Fruit fly (Drosophila melanogaster) whole organism, prepupa: ENCODE results near the gene Shc.

Source experiments
- Blimp-1 ChIP-seq: fragments of 200-800 bp; sonication (Bioruptor generic); optimal IDR thresholded peaks from 3 replicates; lab custom pipeline; 2017; ENCODE audit warnings: missing biosample characterization, missing genetic modification characterization, mild to moderate bottlenecking, moderate library complexity, missing genetic modification reagents
- CG10631 ChIP-seq: fragments of 200-800 bp; sonication (Bioruptor generic); optimal IDR thresholded peaks from 2 replicates; lab custom pipeline; 2016; ENCODE audit warnings: missing biosample characterization, missing genetic modification characterization
- CG10669 ChIP-seq: fragments of 200-800 bp; sonication (Bioruptor generic); optimal IDR thresholded peaks from 3 replicates; lab custom pipeline; 2018; ENCODE audit warnings: missing biosample characterization, mild to moderate bottlenecking, missing genetic modification characterization, moderate library complexity
- CG11762 ChIP-seq: fragments of 200-800 bp; sonication (Bioruptor generic); optimal IDR thresholded peaks from 3 replicates; lab custom pipeline; 2016; ENCODE audit warnings: missing biosample characterization, missing genetic modification characterization; ENCODE audit not compliant: insufficient read depth
- CG11902 ChIP-seq: fragments of 200-800 bp; sonication (Bioruptor generic); optimal IDR thresholded peaks from 3 replicates; lab custom pipeline; 2016; ENCODE audit warnings: missing biosample characterization, missing genetic modification characterization
- CG15336 ChIP-seq: fragments of 200-800 bp; sonication (Bioruptor generic); IDR thresholded peaks from 2 replicates; pipeline ENCODE4 v1.3.6; 2022; ENCODE audit warnings: missing biosample characterization, missing genetic modification characterization
- CG1621 ChIP-seq: fragments of 200-800 bp; sonication (Bioruptor generic); optimal IDR thresholded peaks from 3 replicates; lab custom pipeline; 2018; ENCODE audit warnings: missing biosample characterization, mild to moderate bottlenecking, missing genetic modification characterization
- CG16779 ChIP-seq: fragments of 200-800 bp; sonication (Bioruptor generic); optimal IDR thresholded peaks from 3 replicates; lab custom pipeline; 2017; ENCODE audit warnings: missing biosample characterization, mild to moderate bottlenecking, missing genetic modification characterization
- CG31627 ChIP-seq: fragments of 200-800 bp; sonication (Bioruptor generic); optimal IDR thresholded peaks from 3 replicates; lab custom pipeline; 2016; ENCODE audit warnings: missing biosample characterization, missing genetic modification characterization
- CG32006 ChIP-seq: fragments of 200-800 bp; sonication (Bioruptor generic); optimal IDR thresholded peaks from 3 replicates; lab custom pipeline; 2017; ENCODE audit warnings: missing biosample characterization, mild to moderate bottlenecking, missing genetic modification characterization
- CG34406 ChIP-seq: fragments of 200-800 bp; sonication (Bioruptor generic); optimal IDR thresholded peaks from 3 replicates; lab custom pipeline; 2016; ENCODE audit warnings: missing biosample characterization, missing genetic modification characterization
- CG3919 ChIP-seq: fragments of 200-800 bp; sonication (Bioruptor generic); optimal IDR thresholded peaks from 3 replicates; lab custom pipeline; 2016; ENCODE audit warnings: missing biosample characterization, missing genetic modification characterization
- CG4318 ChIP-seq: fragments of 200-800 bp; sonication (Bioruptor generic); optimal IDR thresholded peaks from 3 replicates; lab custom pipeline; 2017; ENCODE audit warnings: missing biosample characterization, mild to moderate bottlenecking, missing genetic modification characterization
- CG6276 ChIP-seq: fragments of 200-800 bp; sonication (Bioruptor generic); optimal IDR thresholded peaks from 2 replicates; lab custom pipeline; 2017; ENCODE audit warnings: missing biosample characterization, mild to moderate bottlenecking, missing genetic modification characterization
- CG6792 ChIP-seq: fragments of 200-800 bp; sonication (Bioruptor generic); optimal IDR thresholded peaks from 3 replicates; lab custom pipeline; 2016; ENCODE audit warnings: missing biosample characterization, missing genetic modification characterization
- CG6808 ChIP-seq: fragments of 200-800 bp; sonication (Bioruptor generic); optimal IDR thresholded peaks from 3 replicates; lab custom pipeline; 2017; ENCODE audit warnings: missing biosample characterization, missing genetic modification characterization, mild to moderate bottlenecking, moderate library complexity, missing genetic modification reagents
- CG6854 ChIP-seq: fragments of 200-800 bp; sonication (Bioruptor generic); optimal IDR thresholded peaks from 2 replicates; lab custom pipeline; 2017; ENCODE audit warnings: missing biosample characterization, mild to moderate bottlenecking, missing genetic modification characterization
- CG7368 ChIP-seq: fragments of 200-800 bp; sonication (Bioruptor generic); optimal IDR thresholded peaks from 3 replicates; lab custom pipeline; 2016; ENCODE audit warnings: missing biosample characterization, missing genetic modification characterization
- CG8119 ChIP-seq: fragments of 200-800 bp; sonication (Bioruptor generic); IDR thresholded peaks from 3 replicates; pipeline ENCODE4 v1.3.6; 2022; ENCODE audit warnings: missing biosample characterization, missing genetic modification characterization
- CG8319 ChIP-seq: fragments of 200-800 bp; sonication (Bioruptor generic); optimal IDR thresholded peaks from 3 replicates; lab custom pipeline; 2016; ENCODE audit warnings: missing biosample characterization, missing genetic modification characterization
- Ets21C ChIP-seq: fragments of 200-800 bp; sonication (Bioruptor generic); optimal IDR thresholded peaks from 3 replicates; lab custom pipeline; 2016; ENCODE audit warnings: missing biosample characterization, missing genetic modification characterization
- Gug ChIP-seq: fragments of 200-800 bp; sonication (Bioruptor generic); IDR thresholded peaks from 2 replicates; pipeline ENCODE4 v1.3.6; 2022; ENCODE audit warnings: missing biosample characterization, missing genetic modification characterization
- Hr39 ChIP-seq: fragments of 200-800 bp; sonication (Bioruptor generic); optimal IDR thresholded peaks from 2 replicates; lab custom pipeline; 2016; ENCODE audit warnings: missing biosample characterization, missing genetic modification characterization
- Lpt ChIP-seq: fragments of 200-800 bp; sonication (Bioruptor generic); optimal IDR thresholded peaks from 3 replicates; lab custom pipeline; 2016; ENCODE audit warnings: missing biosample characterization, missing genetic modification characterization
- Met ChIP-seq: fragments of 200-800 bp; sonication (Bioruptor generic); optimal IDR thresholded peaks from 3 replicates; lab custom pipeline; 2016; ENCODE audit warnings: missing biosample characterization, missing genetic modification characterization
- OdsH ChIP-seq: fragments of 200-800 bp; sonication (Bioruptor generic); optimal IDR thresholded peaks from 3 replicates; lab custom pipeline; 2016; ENCODE audit warnings: missing biosample characterization, missing genetic modification characterization
- Smox ChIP-seq: fragments of 200-800 bp; sonication (Bioruptor generic); optimal IDR thresholded peaks from 3 replicates; lab custom pipeline; 2016; ENCODE audit warnings: missing biosample characterization, missing genetic modification characterization
- Sox102F ChIP-seq: fragments of 200-800 bp; sonication (Bioruptor generic); optimal IDR thresholded peaks from 2 replicates; lab custom pipeline; 2016; ENCODE audit warnings: missing biosample characterization, mild to moderate bottlenecking, missing genetic modification characterization
- Sox14 ChIP-seq: fragments of 200-800 bp; sonication (Bioruptor generic); optimal IDR thresholded peaks from 3 replicates; lab custom pipeline; 2016; ENCODE audit warnings: missing biosample characterization, missing genetic modification characterization
- achi ChIP-seq: fragments of 200-800 bp; sonication (Bioruptor generic); optimal IDR thresholded peaks from 3 replicates; lab custom pipeline; 2016; ENCODE audit warnings: missing biosample characterization, missing genetic modification characterization
- acj6 ChIP-seq: fragments of 200-800 bp; sonication (Bioruptor generic); optimal IDR thresholded peaks from 3 replicates; lab custom pipeline; 2016; ENCODE audit warnings: missing biosample characterization, missing genetic modification characterization
- cyc ChIP-seq: fragments of 200-800 bp; sonication (Bioruptor generic); optimal IDR thresholded peaks from 3 replicates; lab custom pipeline; 2016; ENCODE audit warnings: missing biosample characterization, missing genetic modification characterization
- dac ChIP-seq: fragments of 200-800 bp; sonication (Bioruptor generic); optimal IDR thresholded peaks from 2 replicates; lab custom pipeline; 2017; ENCODE audit warnings: missing biosample characterization, mild to moderate bottlenecking, missing genetic modification characterization
- dsx ChIP-seq: fragments of 200-800 bp; optimal IDR thresholded peaks from 3 replicates; lab custom pipeline; 2019; ENCODE audit warnings: missing biosample characterization, mild to moderate bottlenecking, missing genetic modification characterization, moderate library complexity; ENCODE audit not compliant: poor library complexity, severe bottlenecking
- eg ChIP-seq: fragments of 200-800 bp; sonication (Bioruptor generic); IDR thresholded peaks from 3 replicates; pipeline ENCODE4 v1.3.6; 2022; ENCODE audit warnings: missing biosample characterization, missing genetic modification characterization
- esn ChIP-seq: fragments of 200-800 bp; sonication (Bioruptor generic); optimal IDR thresholded peaks from 2 replicates; lab custom pipeline; 2016; ENCODE audit warnings: missing biosample characterization, mild to moderate bottlenecking, missing genetic modification characterization, moderate library complexity
- fd85E ChIP-seq: fragments of 200-800 bp; sonication (Bioruptor generic); optimal IDR thresholded peaks from 3 replicates; lab custom pipeline; 2016; ENCODE audit warnings: missing biosample characterization, missing genetic modification characterization
- fkh ChIP-seq: fragments of 200-800 bp; sonication (Bioruptor generic); optimal IDR thresholded peaks from 3 replicates; lab custom pipeline; 2017; ENCODE audit warnings: missing biosample characterization, mild to moderate bottlenecking, missing genetic modification characterization, moderate library complexity
- lz ChIP-seq: fragments of 200-800 bp; sonication (Bioruptor generic); optimal IDR thresholded peaks from 3 replicates; lab custom pipeline; 2016; ENCODE audit warnings: missing biosample characterization, missing genetic modification characterization
- net ChIP-seq: fragments of 200-800 bp; sonication (Bioruptor generic); optimal IDR thresholded peaks from 3 replicates; lab custom pipeline; 2016; ENCODE audit warnings: missing biosample characterization, missing genetic modification characterization
- pdm3 ChIP-seq: fragments of 200-800 bp; sonication (Bioruptor generic); optimal IDR thresholded peaks from 3 replicates; lab custom pipeline; 2016; ENCODE audit warnings: missing biosample characterization, missing genetic modification characterization
- salr ChIP-seq, 2 experiments: fragments of 200-800 bp; sonication (Bioruptor generic); optimal IDR thresholded peaks; 3 replicates each; lab custom pipeline; 2016 to 2018; ENCODE audit warnings: missing biosample characterization in 2 of 2, missing genetic modification characterization in 2 of 2, mild to moderate bottlenecking in 1 of 2
- spab ChIP-seq: fragments of 200-800 bp; sonication (Bioruptor generic); optimal IDR thresholded peaks from 2 replicates; lab custom pipeline; 2017; ENCODE audit warnings: missing biosample characterization, mild to moderate bottlenecking, missing genetic modification characterization, missing genetic modification reagents
- ss ChIP-seq, 2 experiments: fragments of 200-800 bp; sonication (Bioruptor generic); optimal IDR thresholded peaks; 2 replicates in 1 of 2; 3 replicates in 1 of 2; lab custom pipeline; 2017 to 2018; ENCODE audit warnings: mild to moderate bottlenecking in 2 of 2, missing biosample characterization in 2 of 2, missing genetic modification characterization in 2 of 2, moderate library complexity in 1 of 2
- svp ChIP-seq: fragments of 200-800 bp; sonication (Bioruptor generic); peaks from one replicate; lab custom pipeline; 2016; ENCODE audit warnings: missing biosample characterization, missing genetic modification characterization
- topi ChIP-seq: fragments of 200-800 bp; sonication (Bioruptor generic); optimal IDR thresholded peaks from 3 replicates; lab custom pipeline; 2016; ENCODE audit warnings: missing biosample characterization, missing genetic modification characterization
- vri ChIP-seq: fragments of 200-800 bp; sonication (Bioruptor generic); optimal IDR thresholded peaks from 3 replicates; lab custom pipeline; 2016; ENCODE audit warnings: missing biosample characterization, mild to moderate bottlenecking, missing genetic modification characterization

Shc gene

DNA sequence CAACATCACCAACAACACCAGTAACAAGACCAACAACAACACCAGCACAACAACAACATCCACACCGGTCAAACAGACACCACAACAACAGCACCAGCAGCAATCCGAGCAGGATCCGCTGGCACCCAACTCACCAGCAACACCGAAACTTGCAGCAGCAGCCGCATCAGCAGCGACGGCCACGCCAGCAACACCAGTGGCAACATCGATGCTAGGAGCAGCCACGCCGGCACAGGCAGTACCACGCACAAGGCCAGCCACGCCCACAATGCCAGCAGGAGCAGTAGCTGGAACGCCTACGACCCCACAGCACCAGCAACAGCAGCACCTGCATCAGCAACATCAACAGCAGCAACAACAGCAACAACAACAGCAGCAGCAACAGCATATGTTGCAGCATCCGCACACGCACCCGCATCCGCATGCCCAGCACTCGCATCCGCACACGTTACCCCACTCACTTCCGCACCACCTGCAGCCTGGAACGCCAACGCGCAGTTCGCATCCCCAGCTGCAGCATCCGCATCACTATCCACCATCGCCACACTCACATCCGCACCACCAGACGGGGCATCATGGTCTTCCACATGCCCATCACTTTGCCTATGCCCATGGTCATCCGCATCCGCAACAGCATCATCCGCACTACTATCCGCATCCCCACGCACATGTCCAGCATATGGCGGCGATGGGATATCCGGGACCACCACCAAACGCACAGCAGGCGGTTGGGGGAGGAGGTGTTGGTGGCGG is 44.5 kb downstream of the Shc start:
- TF ChIP-seq svp (GFP tag; lab: Kevin White, UChicago) (no peak), fd85E (no peak), CG8119 (GFP tag; lab: Robert Waterston, UW) (no peak), Met (GFP tag; lab: Kevin White, UChicago) (no peak), eg (GFP tag; lab: Robert Waterston, UW) (no peak), CG34406 (GFP tag; lab: Kevin White, UChicago) (no peak), CG4318 (GFP tag; lab: Kevin White, UChicago) (no peak), dsx (GFP tag; lab: Kevin White, UChicago) (no peak), CG3919 (no peak), Sox102F (no peak), CG15336 (no peak), Ets21C (GFP tag; lab: Kevin White, UChicago) (no peak), acj6 (no peak), net (GFP tag; lab: Kevin White, UChicago) (no peak), CG16779 (tag; lab: Kevin White, UChicago) (no peak), Sox14 (GFP tag; lab: Kevin White, UChicago) (no peak), CG10631 (GFP tag; lab: Kevin White, UChicago) (no peak), Gug (GFP tag; lab: Robert Waterston, UW) (no peak), dac (GFP tag; lab: Kevin White, UChicago) (no peak)
- TF ChIP-seq, all 60 proteins: peak for 0

DNA sequence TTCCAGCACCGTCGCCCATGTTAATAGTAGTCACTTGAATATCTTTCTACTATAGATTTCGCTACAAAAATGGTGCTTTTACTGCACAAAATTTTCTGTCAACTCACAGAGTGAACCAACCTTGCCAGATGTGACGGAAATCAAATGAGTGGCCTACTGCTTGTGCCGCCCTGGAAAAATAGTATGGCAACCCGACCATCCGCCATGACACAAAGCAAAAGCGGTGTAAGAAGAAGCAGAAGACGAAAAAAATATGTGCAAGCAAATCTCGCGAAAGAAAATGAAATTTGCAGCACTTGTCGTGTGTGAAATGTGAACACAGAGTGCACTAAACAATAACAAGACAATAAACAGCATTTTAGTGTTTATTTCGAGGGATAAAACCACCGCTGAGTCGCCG is 50.0 kb downstream of the Shc start, which contains the start of the genes Uch-L5 and Jarid2:
TSS of gene Uch-L5 (minus strand) at position 137 of the 400 bp plus-strand sequence.
TSS of gene Jarid2 (plus strand) at position 210 of the 400 bp plus-strand sequence.
- TF ChIP-seq CG11902 (GFP tag; lab: Kevin White, UChicago) (no peak), Lpt (GFP tag; lab: Kevin White, UChicago) (no peak), OdsH (no peak), CG15336 (no peak), spab (GFP tag; lab: Kevin White, UChicago) (no peak), CG8319 (GFP tag; lab: Kevin White, UChicago) (peak; percentile 9), achi (no peak), acj6 (no peak), CG6808 (no peak), CG6854 (peak; percentile 73), topi (no peak), ss (GFP tag; optimal IDR thresholded peaks at IDR 0.05; lab: Kevin White, UChicago) (peak in 1 of 2 experiments; percentile 33), fd85E (no peak), CG32006 (GFP tag; lab: Kevin White, UChicago) (no peak), CG3919 (no peak), CG7368 (GFP tag; lab: Kevin White, UChicago) (no peak), Smox (GFP tag; lab: Kevin White, UChicago) (no peak), lz (GFP tag; lab: Kevin White, UChicago) (peak; percentile 35), cyc (GFP tag; lab: Kevin White, UChicago) (peak; percentile 65), CG10669 (GFP tag; lab: Kevin White, UChicago) (no peak), CG1621 (tag; lab: Kevin White, UChicago) (peak; percentile 59), fkh (GFP tag; lab: Kevin White, UChicago) (peak; percentile 13), CG6276 (GFP tag; lab: Kevin White, UChicago) (no peak), Blimp-1 (no peak), pdm3 (GFP tag; lab: Kevin White, UChicago) (no peak), CG4318 (GFP tag; lab: Kevin White, UChicago) (no peak), CG8119 (GFP tag; lab: Robert Waterston, UW) (no peak), Met (GFP tag; lab: Kevin White, UChicago) (no peak), Sox14 (GFP tag; lab: Kevin White, UChicago) (peak; percentile 92), CG10631 (GFP tag; lab: Kevin White, UChicago) (no peak), CG31627 (GFP tag; lab: Kevin White, UChicago) (peak; percentile 63), CG11762 (GFP tag; lab: Kevin White, UChicago) (no peak), eg (GFP tag; lab: Robert Waterston, UW) (no peak), CG16779 (tag; lab: Kevin White, UChicago) (no peak), Hr39 (GFP tag; lab: Kevin White, UChicago) (no peak), Sox102F (no peak), dsx (GFP tag; lab: Kevin White, UChicago) (no peak), esn (GFP tag; lab: Kevin White, UChicago) (peak; percentile 72), vri (peak; percentile 13), salr (GFP tag; optimal IDR thresholded peaks at IDR 0.05; lab: Kevin White, UChicago) (peak in 1 of 2 experiments; percentile 16), CG6792 (GFP tag; lab: Kevin White, UChicago) (peak; percentile 22)
